Worm (Caenorhabditis elegans) whole organism, mixed stage, embryonic: ENCODE results near the gene F54B11.9.

Source experiments
- elt-3 ChIP-seq: fragments of 150-350 bp; optimal IDR thresholded peaks from 2 replicates; lab custom pipeline; 2014; ENCODE audit warnings: missing biosample characterization, missing genetic modification characterization
- lin-13 ChIP-seq: fragments of 150-350 bp; optimal IDR thresholded peaks from 2 replicates; lab custom pipeline; 2014; ENCODE audit warnings: missing biosample characterization, missing genetic modification characterization
- nhr-237 ChIP-seq: fragments of 150-350 bp; optimal IDR thresholded peaks from 2 replicates; lab custom pipeline; 2014; ENCODE audit warnings: missing biosample characterization, missing genetic modification characterization
- pha-4 ChIP-seq: fragments of 150-350 bp; optimal IDR thresholded peaks from 2 replicates; lab custom pipeline; 2018; ENCODE audit warnings: missing biosample characterization, missing genetic modification reagents, missing genetic modification characterization
- sem-2 ChIP-seq: fragments of 200-800 bp; sonication (Bioruptor generic); optimal IDR thresholded peaks from 2 replicates; lab custom pipeline; 2018; ENCODE audit warnings: mild to moderate bottlenecking, missing genetic modification characterization, missing compliant biosample characterization
- snpc-4 ChIP-seq: fragments of 150-350 bp; optimal IDR thresholded peaks from 2 replicates; lab custom pipeline; 2014; ENCODE audit warnings: missing biosample characterization, missing genetic modification characterization
- sptf-1 ChIP-seq: sonication (generic microtip); optimal IDR thresholded peaks from 2 replicates; lab custom pipeline; 2017; ENCODE audit warnings: mild to moderate bottlenecking, missing genetic modification characterization, moderate library complexity, missing compliant biosample characterization
- ztf-11 ChIP-seq: fragments of 150-350 bp; optimal IDR thresholded peaks from 2 replicates; lab custom pipeline; 2014; ENCODE audit warnings: missing biosample characterization, missing genetic modification characterization

DNA sequence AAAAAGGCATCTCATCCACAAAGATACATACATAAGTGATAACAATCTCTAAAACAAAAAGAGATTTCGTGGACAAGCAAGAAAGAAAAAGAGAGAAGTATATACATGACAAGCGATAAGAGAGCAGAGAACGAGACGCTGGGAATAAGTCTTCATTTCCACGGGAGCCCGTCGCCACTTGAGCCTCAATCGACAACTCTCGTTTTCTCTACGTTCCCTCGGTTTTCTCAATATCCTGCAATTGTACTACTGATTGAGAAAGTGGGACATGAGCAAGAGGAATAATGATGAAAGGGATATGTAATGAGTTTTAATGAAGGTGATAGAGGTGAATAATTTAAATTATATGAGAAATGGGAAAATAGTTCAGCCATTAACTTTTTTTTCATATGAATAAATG lies 32.2 kb downstream of the F54B11.9 start:
- TF ChIP-seq sem-2 (GFP tag; lab: Kevin White, UChicago) (no peak), snpc-4 (tag; lab: Kevin White, UChicago) (no peak), nhr-237 (tag; lab: Kevin White, UChicago) (no peak), lin-13 (tag; lab: Kevin White, UChicago) (no peak), elt-3 (tag; lab: Kevin White, UChicago) (no peak), pha-4 (tag; lab: Kevin White, UChicago) (no peak), sptf-1 (tag; lab: Kevin White, UChicago) (no peak), ztf-11 (tag; lab: Kevin White, UChicago) (no peak)
